Worm (Caenorhabditis elegans) whole organism, L2 larva: Measurements from ENCODE around the gene T16G1.7.

Experiments used
- F13H6.1 ChIP-seq: sonication (generic microtip); optimal IDR thresholded peaks from 2 replicates; lab custom pipeline; 2016; ENCODE audit warnings: missing genetic modification characterization, missing compliant biosample characterization
- R02D3.7 ChIP-seq: fragments of 150-350 bp; optimal IDR thresholded peaks from 2 replicates; lab custom pipeline; 2014; ENCODE audit warnings: missing biosample characterization, missing genetic modification characterization
- alr-1 ChIP-seq: fragments of 150-350 bp; optimal IDR thresholded peaks from 2 replicates; lab custom pipeline; 2014; ENCODE audit warnings: missing biosample characterization, missing genetic modification characterization
- blmp-1 ChIP-seq: sonication (generic microtip); optimal IDR thresholded peaks from 2 replicates; lab custom pipeline; 2017; ENCODE audit warnings: missing genetic modification characterization, mild to moderate bottlenecking, missing compliant biosample characterization, antibody characterized with exemption, moderate library complexity; ENCODE audit not compliant: insufficient read depth
- egl-27 ChIP-seq: sonication (generic microtip); optimal IDR thresholded peaks from 3 replicates; lab custom pipeline; 2017; ENCODE audit warnings: missing biosample characterization, missing genetic modification reagents, missing genetic modification characterization
- lin-11 ChIP-seq: fragments of 150-350 bp; sonication (generic microtip); optimal IDR thresholded peaks from 2 replicates; lab custom pipeline; 2014; ENCODE audit warnings: missing biosample characterization, missing genetic modification characterization, inconsistent platforms, mixed read lengths
- mab-5 ChIP-seq: fragments of 150-350 bp; optimal IDR thresholded peaks from 2 replicates; lab custom pipeline; 2014; ENCODE audit warnings: missing biosample characterization, missing genetic modification characterization
- nhr-11 ChIP-seq: fragments of 150-350 bp; optimal IDR thresholded peaks from 2 replicates; lab custom pipeline; 2014; ENCODE audit warnings: missing biosample characterization, missing genetic modification characterization
- nhr-23 ChIP-seq: fragments of 150-350 bp; optimal IDR thresholded peaks from 2 replicates; lab custom pipeline; 2014; ENCODE audit warnings: missing biosample characterization, missing genetic modification reagents, missing genetic modification characterization
- nhr-6 ChIP-seq: fragments of 150-350 bp; optimal IDR thresholded peaks from 2 replicates; lab custom pipeline; 2014; ENCODE audit warnings: missing biosample characterization, missing genetic modification characterization
- skn-1 ChIP-seq: sonication (generic microtip); optimal IDR thresholded peaks from 2 replicates; lab custom pipeline; 2017; ENCODE audit warnings: missing biosample characterization, missing genetic modification characterization
- snpc-4 ChIP-seq: fragments of 150-350 bp; optimal IDR thresholded peaks from 2 replicates; lab custom pipeline; 2014; ENCODE audit warnings: missing biosample characterization, missing genetic modification characterization
- zag-1 ChIP-seq: fragments of 150-350 bp; optimal IDR thresholded peaks from 2 replicates; lab custom pipeline; 2014; ENCODE audit warnings: missing biosample characterization, missing genetic modification characterization

ce11 chrV:12896850-12897249, 38.1 kb downstream of the T16G1.7 start:
- TF ChIP-seq nhr-11 (tag; lab: Kevin White, UChicago) (no peak), R02D3.7 (tag; lab: Kevin White, UChicago) (no peak), blmp-1 (tag; lab: Kevin White, UChicago) (no peak), mab-5 (no peak), skn-1 (tag; lab: Kevin White, UChicago) (no peak), lin-11 (tag; lab: Kevin White, UChicago) (no peak), egl-27 (tag; lab: Kevin White, UChicago) (no peak), nhr-23 (tag; lab: Kevin White, UChicago) (no peak), alr-1 (tag; lab: Kevin White, UChicago) (no peak), F13H6.1 (peak; percentile 15), zag-1 (tag; lab: Kevin White, UChicago) (no peak), nhr-6 (tag; lab: Kevin White, UChicago) (no peak), snpc-4 (tag; lab: Kevin White, UChicago) (no peak)
